Fruit fly (Drosophila melanogaster) whole organism, embryonic: Measurements from ENCODE around the gene CG17344.

Experiments
- Bgb ChIP-seq: fragments of 200-800 bp; sonication (Bioruptor generic); IDR thresholded peaks from 2 replicates; pipeline ENCODE4 v1.3.6; 2022; ENCODE audit warnings: missing biosample characterization, missing genetic modification characterization; ENCODE audit not compliant: partially characterized antibody
- CG10321 ChIP-seq: fragments of 200-800 bp; sonication (Bioruptor generic); IDR thresholded peaks from 2 replicates; pipeline ENCODE4 v1.3.6; 2022; ENCODE audit warnings: missing biosample characterization, missing genetic modification characterization
- CG10565 ChIP-seq: fragments of 200-800 bp; sonication (Bioruptor generic); optimal IDR thresholded peaks from 3 replicates; lab custom pipeline; 2016; ENCODE audit warnings: missing biosample characterization, mild to moderate bottlenecking, missing genetic modification characterization
- CG10654 ChIP-seq: fragments of 200-800 bp; sonication (Bioruptor generic); optimal IDR thresholded peaks from 2 replicates; lab custom pipeline; 2016; ENCODE audit warnings: missing biosample characterization, missing genetic modification characterization
- CG11456 ChIP-seq: fragments of 200-800 bp; sonication (Bioruptor generic); IDR thresholded peaks from 3 replicates; pipeline ENCODE4 v1.3.6; 2022; ENCODE audit warnings: missing biosample characterization, missing genetic modification characterization
- CG12104 ChIP-seq: fragments of 200-800 bp; sonication (Bioruptor generic); optimal IDR thresholded peaks from 3 replicates; lab custom pipeline; 2016; ENCODE audit warnings: missing biosample characterization, missing genetic modification characterization
- CG13123 ChIP-seq: fragments of 200-800 bp; sonication (Bioruptor generic); optimal IDR thresholded peaks from 2 replicates; lab custom pipeline; 2016; ENCODE audit warnings: missing biosample characterization, missing genetic modification characterization
- CG13894 ChIP-seq: fragments of 200-800 bp; sonication (Bioruptor generic); optimal IDR thresholded peaks from 3 replicates; lab custom pipeline; 2018; ENCODE audit warnings: missing biosample characterization, mild to moderate bottlenecking, missing genetic modification characterization, moderate library complexity
- CG15269 ChIP-seq: fragments of 200-800 bp; sonication (Bioruptor generic); optimal IDR thresholded peaks from 2 replicates; lab custom pipeline; 2018; ENCODE audit warnings: missing biosample characterization, mild to moderate bottlenecking, missing genetic modification characterization, moderate library complexity
- CG15696 ChIP-seq: fragments of 200-800 bp; sonication (Bioruptor generic); optimal IDR thresholded peaks from 2 replicates; lab custom pipeline; 2019; ENCODE audit warnings: missing biosample characterization, mild to moderate bottlenecking, missing genetic modification characterization, moderate library complexity
- CG1647 ChIP-seq: fragments of 200-800 bp; sonication (Bioruptor generic); optimal IDR thresholded peaks from 3 replicates; lab custom pipeline; 2016; ENCODE audit warnings: missing biosample characterization, missing genetic modification characterization
- CG18476 ChIP-seq: fragments of 200-800 bp; sonication (Bioruptor generic); optimal IDR thresholded peaks from 2 replicates; lab custom pipeline; 2016; ENCODE audit warnings: missing biosample characterization, mild to moderate bottlenecking, missing genetic modification characterization
- CG2116 ChIP-seq: fragments of 200-800 bp; sonication (Bioruptor generic); optimal IDR thresholded peaks from 3 replicates; lab custom pipeline; 2018; ENCODE audit warnings: missing biosample characterization, mild to moderate bottlenecking, missing genetic modification characterization
- CG2875 ChIP-seq: fragments of 200-800 bp; sonication (Bioruptor generic); optimal IDR thresholded peaks from 2 replicates; lab custom pipeline; 2017; ENCODE audit warnings: missing biosample characterization, mild to moderate bottlenecking, missing genetic modification characterization, missing genetic modification reagents
- CG30431 ChIP-seq: fragments of 200-800 bp; sonication (Bioruptor generic); optimal IDR thresholded peaks from 2 replicates; lab custom pipeline; 2017; ENCODE audit warnings: missing biosample characterization, missing genetic modification characterization
- CG3065 ChIP-seq: fragments of 200-800 bp; sonication (Bioruptor generic); optimal IDR thresholded peaks from 2 replicates; lab custom pipeline; 2016; ENCODE audit warnings: missing biosample characterization, missing genetic modification characterization
- CG31388 ChIP-seq: fragments of 200-800 bp; sonication (Bioruptor generic); optimal IDR thresholded peaks from 2 replicates; lab custom pipeline; 2016; ENCODE audit warnings: missing biosample characterization, missing genetic modification characterization
- CG31441 ChIP-seq: fragments of 200-800 bp; sonication (Bioruptor generic); IDR thresholded peaks from 2 replicates; pipeline ENCODE4 v1.3.6; 2022; ENCODE audit warnings: missing biosample characterization, missing genetic modification characterization
- CG6689 ChIP-seq: fragments of 200-800 bp; sonication (Bioruptor generic); IDR thresholded peaks from 2 replicates; pipeline ENCODE4 v1.3.6; 2022; ENCODE audit warnings: missing biosample characterization, missing genetic modification characterization
- CG6791 ChIP-seq: fragments of 200-800 bp; sonication (Bioruptor generic); IDR thresholded peaks from 3 replicates; pipeline ENCODE4 v1.3.6; 2022; ENCODE audit warnings: missing biosample characterization, missing genetic modification characterization; ENCODE audit not compliant: partially characterized antibody
- Chrac-16 ChIP-seq: fragments of 200-800 bp; sonication (Bioruptor generic); optimal IDR thresholded peaks from 3 replicates; lab custom pipeline; 2016; ENCODE audit warnings: missing biosample characterization, missing genetic modification characterization
- HLH3B ChIP-seq: fragments of 200-800 bp; sonication (Bioruptor generic); IDR thresholded peaks from 2 replicates; pipeline ENCODE4 v1.3.6; 2022; ENCODE audit warnings: missing biosample characterization, missing genetic modification characterization
- HLHmδ ChIP-seq: fragments of 200-800 bp; sonication (Bioruptor generic); optimal IDR thresholded peaks from 2 replicates; lab custom pipeline; 2018; ENCODE audit warnings: missing biosample characterization, mild to moderate bottlenecking, missing genetic modification characterization, moderate library complexity
- Hand ChIP-seq: fragments of 200-800 bp; sonication (Bioruptor generic); optimal IDR thresholded peaks from 2 replicates; lab custom pipeline; 2017; ENCODE audit warnings: mild to moderate bottlenecking, missing biosample characterization, missing genetic modification reagents, missing genetic modification characterization
- Hey ChIP-seq: fragments of 200-800 bp; sonication (Bioruptor generic); optimal IDR thresholded peaks from 3 replicates; lab custom pipeline; 2018; ENCODE audit warnings: missing biosample characterization, mild to moderate bottlenecking, missing genetic modification characterization
- MTF-1 ChIP-seq: fragments of 200-800 bp; sonication (Bioruptor generic); optimal IDR thresholded peaks from 2 replicates; lab custom pipeline; 2018; ENCODE audit warnings: missing biosample characterization, mild to moderate bottlenecking, missing genetic modification characterization, borderline replicate concordance
- NFAT ChIP-seq: fragments of 200-800 bp; sonication (Bioruptor generic); IDR thresholded peaks from 2 replicates; pipeline ENCODE4 v1.3.6; 2022; ENCODE audit warnings: missing biosample characterization, missing genetic modification characterization
- Sin3A ChIP-seq: fragments of >200 bp; optimal IDR thresholded peaks from 2 replicates; lab custom pipeline; 2018
- Sox100B ChIP-seq: fragments of 200-800 bp; sonication (Bioruptor generic); optimal IDR thresholded peaks from 3 replicates; lab custom pipeline; 2018; ENCODE audit warnings: missing biosample characterization, mild to moderate bottlenecking, missing genetic modification characterization
- Sox102F ChIP-seq: fragments of 200-800 bp; sonication (Bioruptor generic); optimal IDR thresholded peaks from 2 replicates; lab custom pipeline; 2018; ENCODE audit warnings: missing biosample characterization, mild to moderate bottlenecking, missing genetic modification characterization, moderate library complexity
- Taf1 ChIP-seq: fragments of 200-800 bp; sonication (Bioruptor generic); IDR thresholded peaks from 2 replicates; pipeline ENCODE4 v1.3.6; 2022; ENCODE audit warnings: missing biosample characterization, missing genetic modification characterization
- Tbp ChIP-seq: fragments of >200 bp; optimal IDR thresholded peaks from 2 replicates; lab custom pipeline; 2018; ENCODE audit warnings: missing biosample characterization, missing genetic modification characterization
- ara ChIP-seq: fragments of 200-800 bp; sonication (Bioruptor generic); IDR thresholded peaks from 2 replicates; pipeline ENCODE4 v1.3.6; 2022; ENCODE audit warnings: missing biosample characterization, missing genetic modification characterization
- chn ChIP-seq: fragments of 200-800 bp; sonication (Bioruptor generic); optimal IDR thresholded peaks from 2 replicates; lab custom pipeline; 2016; ENCODE audit warnings: missing biosample characterization, missing genetic modification characterization
- da ChIP-seq: fragments of 200-800 bp; sonication (Bioruptor generic); optimal IDR thresholded peaks from 2 replicates; lab custom pipeline; 2016; ENCODE audit warnings: missing biosample characterization, missing genetic modification characterization
- dm ChIP-seq: fragments of 200-800 bp; sonication (Bioruptor generic); optimal IDR thresholded peaks from 3 replicates; lab custom pipeline; 2016; ENCODE audit warnings: missing biosample characterization, missing genetic modification characterization
- dmrt99B ChIP-seq: fragments of 200-800 bp; sonication (Bioruptor generic); optimal IDR thresholded peaks from 2 replicates; lab custom pipeline; 2018; ENCODE audit warnings: missing biosample characterization, mild to moderate bottlenecking, missing genetic modification characterization, moderate library complexity
- emc ChIP-seq: fragments of 200-800 bp; sonication (Bioruptor generic); optimal IDR thresholded peaks from 2 replicates; lab custom pipeline; 2016; ENCODE audit warnings: missing biosample characterization, missing genetic modification characterization
- fd96Cb ChIP-seq: fragments of 200-800 bp; sonication (Bioruptor generic); optimal IDR thresholded peaks from 2 replicates; lab custom pipeline; 2018; ENCODE audit warnings: missing biosample characterization, mild to moderate bottlenecking, missing genetic modification characterization, moderate library complexity
- fu2 ChIP-seq: fragments of 200-800 bp; sonication (Bioruptor generic); optimal IDR thresholded peaks from 2 replicates; lab custom pipeline; 2016; ENCODE audit warnings: missing biosample characterization, missing genetic modification characterization
- grau ChIP-seq: fragments of 200-800 bp; optimal IDR thresholded peaks from 3 replicates; lab custom pipeline; 2019; ENCODE audit warnings: missing biosample characterization, mild to moderate bottlenecking, missing genetic modification characterization, moderate library complexity
- klu ChIP-seq: fragments of 200-800 bp; sonication (Bioruptor generic); IDR thresholded peaks from 2 replicates; pipeline ENCODE4 v1.3.6; 2022; ENCODE audit warnings: missing biosample characterization, missing genetic modification characterization
- onecut ChIP-seq: fragments of 200-800 bp; sonication (Bioruptor generic); IDR thresholded peaks from 2 replicates; pipeline ENCODE4 v1.3.6; 2022; ENCODE audit warnings: missing biosample characterization, missing genetic modification characterization
- pho ChIP-seq: fragments of 200-800 bp; sonication (Bioruptor generic); optimal IDR thresholded peaks from 2 replicates; lab custom pipeline; 2016; ENCODE audit warnings: missing biosample characterization, missing genetic modification characterization
- prd ChIP-seq, 3 experiments: fragments of >200 bp in 2 of 3; fragments of 200-800 bp in 1 of 3; sonication (Bioruptor generic) in 1 of 3; optimal IDR thresholded peaks in 2 of 3; IDR thresholded peaks in 1 of 3; 2 replicates in 2 of 3; 3 replicates in 1 of 3; pipeline versions ENCODE4 v1.3.6 to Lab custom; 2017 to 2022; ENCODE audit warnings: missing biosample characterization in 1 of 3, missing genetic modification characterization in 1 of 3
- ro ChIP-seq: fragments of 200-800 bp; sonication (Bioruptor generic); IDR thresholded peaks from 2 replicates; pipeline ENCODE4 v1.3.6; 2022; ENCODE audit warnings: missing biosample characterization, missing genetic modification characterization
- stc ChIP-seq: fragments of 200-800 bp; sonication (Bioruptor generic); IDR thresholded peaks from 2 replicates; pipeline ENCODE4 v1.3.6; 2022; ENCODE audit warnings: missing biosample characterization, missing genetic modification characterization
- tgo ChIP-seq: fragments of 200-800 bp; sonication (Bioruptor generic); IDR thresholded peaks from 3 replicates; pipeline ENCODE4 v1.3.6; 2022; ENCODE audit warnings: missing biosample characterization, missing genetic modification characterization
- twi ChIP-seq: fragments of 200-800 bp; optimal IDR thresholded peaks from 2 replicates; lab custom pipeline; 2019; ENCODE audit warnings: missing biosample characterization, mild to moderate bottlenecking, missing genetic modification characterization, moderate library complexity

The CG17344 gene

dm6 chr2L:19141435-19142126, 39.7 kb downstream of the CG17344 start (continued):
- TF ChIP-seq CG15696 (peak; percentile 28), klu (peak; percentile 23; the same call in 1 of the 2 replicates), CG2116 (peak; percentile 30), Hand (GFP tag; lab: Kevin White, UChicago) (peak; percentile 57), Sox100B (GFP tag; lab: Kevin White, UChicago) (peak; percentile 82), Bgb (no peak), CG10565 (GFP tag; lab: Kevin White, UChicago) (no peak), CG10321 (GFP tag; lab: Robert Waterston, UW) (no peak), Taf1 (GFP tag; lab: Robert Waterston, UW) (no peak), MTF-1 (GFP tag; lab: Kevin White, UChicago) (no peak), ara (GFP tag; lab: Robert Waterston, UW) (peak; percentile 50; the same call in 1 of the 2 replicates), twi (tag; lab: Kevin White, UChicago) (peak; percentile 59), NFAT (GFP tag; lab: Robert Waterston, UW) (0 out of 2 replicates have a peak, but pooled peaks have one; percentile 3), CG2875 (GFP tag; lab: Kevin White, UChicago) (peak; percentile 66), CG6689 (GFP tag; lab: Robert Waterston, UW) (peak; percentile 65), CG11456 (GFP tag; lab: Robert Waterston, UW) (no peak), CG6791 (no peak), HLH3B (GFP tag; lab: Robert Waterston, UW) (0 out of 2 replicates have a peak, but pooled peaks have one; percentile 7), fd96Cb (tag; lab: Kevin White, UChicago) (peak; percentile 73), pho (GFP tag; lab: Kevin White, UChicago) (peak; percentile 74), CG13894 (tag; lab: Kevin White, UChicago) (peak; percentile 62), CG18476 (GFP tag; lab: Kevin White, UChicago) (peak; percentile 57), grau (tag; lab: Kevin White, UChicago) (peak; percentile 85), Tbp (no peak), CG31388 (GFP tag; lab: Kevin White, UChicago) (peak; percentile 1), dmrt99B (tag; lab: Kevin White, UChicago) (peak; percentile 72), stc (GFP tag; lab: Robert Waterston, UW) (no peak), CG1647 (GFP tag; lab: Kevin White, UChicago) (peak; percentile 68), fu2 (GFP tag; lab: Kevin White, UChicago) (peak; percentile 44), CG15269 (tag; lab: Kevin White, UChicago) (peak; percentile 77), Hey (tag; lab: Kevin White, UChicago) (no peak), CG12104 (GFP tag; lab: Kevin White, UChicago) (peak; percentile 77), dm (peak; percentile 34), CG31441 (GFP tag; lab: Robert Waterston, UW) (peak; percentile 76), Sox102F (peak; percentile 58), onecut (no peak; the same call in 1 of the 2 replicates), Sin3A (lab: Kevin White, UChicago) (no peak), ro (GFP tag; lab: Robert Waterston, UW) (no peak), HLHmδ (no peak), CG10654 (peak; percentile 26), emc (GFP tag; lab: Kevin White, UChicago) (peak; percentile 42), CG3065 (GFP tag; lab: Kevin White, UChicago) (peak; percentile 55), CG13123 (GFP tag; lab: Kevin White, UChicago) (peak; percentile 17), tgo (GFP tag; lab: Robert Waterston, UW) (peak; percentile 38; the same call in 2 of the 3 replicates), Chrac-16 (GFP tag; lab: Kevin White, UChicago) (peak; percentile 65), CG30431 (GFP tag; lab: Kevin White, UChicago) (peak; percentile 62), chn (GFP tag; lab: Kevin White, UChicago) (peak; percentile 55), prd (optimal IDR thresholded peaks at IDR 0.05; lab: Kevin White, UChicago) (no peak), prd (GFP tag; IDR thresholded peaks at IDR 0.05; lab: Robert Waterston, UW) (peak; percentile 58; the same call in 2 of the 3 replicates), da (GFP tag; lab: Kevin White, UChicago) (no peak)
